Worm (Caenorhabditis elegans): ENCODE results near the gene mys-1.

ce11 chrV:7133963-7134362 is 49.5 kb upstream of the mys-1 start, which contains the start of gene F10D2.16:
- TF ChIP-seq elt-2 (tag; optimal IDR thresholded peaks at IDR 0.05), result no peak
- TF ChIP-seq pha-4 (tag; optimal IDR thresholded peaks at IDR 0.05), result no peak
- no peak for TF ChIP-seq nhr-11 (tag; optimal IDR thresholded peaks at IDR 0.05)
- no peak for TF ChIP-seq fkh-10 (GFP tag; optimal IDR thresholded peaks at IDR 0.05)
- TF ChIP-seq K02D7.2 (tag; optimal IDR thresholded peaks at IDR 0.05), result no peak
- no peak for TF ChIP-seq ama-1 (optimal IDR thresholded peaks at IDR 0.05)
- TF ChIP-seq unc-3 (GFP tag; conservative IDR thresholded peaks at IDR 0.05), result no peak
- TF ChIP-seq unc-3 (tag; optimal IDR thresholded peaks at IDR 0.05), result no peak
- no peak for TF ChIP-seq unc-86 (tag; optimal IDR thresholded peaks at IDR 0.05)
- no peak for TF ChIP-seq pqm-1 (tag; optimal IDR thresholded peaks at IDR 0.05)
- no peak for TF ChIP-seq sdc-2 (tag; optimal IDR thresholded peaks at IDR 0.05)
- no peak for TF ChIP-seq madf-2 (tag; optimal IDR thresholded peaks at IDR 0.05)
- TF ChIP-seq eyg-1 (tag; optimal IDR thresholded peaks at IDR 0.05), result no peak
- no peak for TF ChIP-seq F13H6.1 (tag; optimal IDR thresholded peaks at IDR 0.05)
- TF ChIP-seq fkh-6 (tag; optimal IDR thresholded peaks at IDR 0.05), result no peak
